Fruit fly (Drosophila melanogaster) whole organism: Measurements from ENCODE around the gene CG14459.

Source experiments
- CG8478 ChIP-seq: fragments of >200 bp; optimal IDR thresholded peaks from 2 replicates; lab custom pipeline; 2018; ENCODE audit warnings: inconsistent platforms
- EcR ChIP-seq, 2 experiments: fragments of >200 bp; optimal IDR thresholded peaks; 2 replicates each; lab custom pipeline; 2017; ENCODE audit warnings: missing biosample characterization in 2 of 2, missing genetic modification characterization in 2 of 2, missing genetic modification reagents in 2 of 2
- psq ChIP-seq: fragments of >200 bp; optimal IDR thresholded peaks from 2 replicates; lab custom pipeline; 2017
- usp ChIP-seq: fragments of >200 bp; optimal IDR thresholded peaks from 2 replicates; lab custom pipeline; 2017; ENCODE audit warnings: missing biosample characterization, missing genetic modification characterization, mixed read lengths

DNA sequence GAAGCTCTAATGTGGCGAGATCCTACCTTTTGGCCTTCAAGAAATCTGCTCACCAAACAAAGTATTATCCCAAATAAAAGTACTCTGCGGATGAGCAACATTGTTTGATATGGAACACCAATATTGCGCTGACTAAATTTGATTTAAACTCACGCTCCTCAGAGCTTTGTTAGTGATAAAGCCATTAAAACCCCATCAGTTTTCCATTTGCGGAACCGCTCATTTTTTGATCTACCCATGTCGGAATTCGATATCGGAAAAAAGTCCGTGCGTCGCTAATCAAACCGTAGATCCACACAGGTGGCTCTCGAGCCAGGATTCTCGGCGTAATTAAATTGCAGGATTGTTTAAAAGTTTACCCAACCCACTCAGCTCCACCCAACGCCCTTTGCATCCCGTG lies 14.7 kb upstream of the CG14459 start, which contains the start of gene CG33772:
- no peak for TF ChIP-seq EcR (GFP tag; optimal IDR thresholded peaks at IDR 0.05; lab: Kevin White, UChicago)
- TF ChIP-seq CG8478, result no peak
- no peak for TF ChIP-seq psq (lab: Kevin White, UChicago)
- no peak for TF ChIP-seq usp (GFP tag; lab: Kevin White, UChicago)
